Fruit fly (Drosophila melanogaster) whole organism, wandering third instar larva: ENCODE measurements around the gene heca.

Source experiments
- Abd-B ChIP-seq: fragments of >200 bp; optimal IDR thresholded peaks from 2 replicates; lab custom pipeline; 2017; ENCODE audit warnings: missing biosample characterization, missing genetic modification characterization
- Dfd ChIP-seq: fragments of >200 bp; optimal IDR thresholded peaks from 2 replicates; lab custom pipeline; 2017; ENCODE audit warnings: missing biosample characterization, missing genetic modification characterization
- Hr78 ChIP-seq: fragments of >200 bp; optimal IDR thresholded peaks from 2 replicates; lab custom pipeline; 2017; ENCODE audit warnings: missing biosample characterization, missing genetic modification characterization
- Jra ChIP-seq: sonication (Bioruptor generic); optimal IDR thresholded peaks from 2 replicates; lab custom pipeline; 2016; ENCODE audit warnings: missing biosample characterization, missing genetic modification characterization
- N ChIP-seq: fragments of >200 bp; optimal IDR thresholded peaks from 2 replicates; lab custom pipeline; 2018; ENCODE audit warnings: missing biosample characterization, missing external identifiers, missing genetic modification characterization
- OdsH ChIP-seq: fragments of 200-800 bp; sonication (Bioruptor generic); optimal IDR thresholded peaks from 2 replicates; lab custom pipeline; 2016; ENCODE audit warnings: missing biosample characterization, mild to moderate bottlenecking, missing genetic modification characterization
- br ChIP-seq: fragments of 200-800 bp; sonication (Bioruptor generic); optimal IDR thresholded peaks from 2 replicates; lab custom pipeline; 2016; ENCODE audit warnings: missing biosample characterization, missing genetic modification characterization
- ey ChIP-seq: fragments of 200-800 bp; sonication (Bioruptor generic); optimal IDR thresholded peaks from 2 replicates; lab custom pipeline; 2016; ENCODE audit warnings: missing biosample characterization, missing genetic modification characterization
- fru ChIP-seq: fragments of 200-800 bp; sonication (Bioruptor generic); optimal IDR thresholded peaks from 3 replicates; lab custom pipeline; 2016; ENCODE audit warnings: missing biosample characterization, mild to moderate bottlenecking, missing genetic modification characterization
- pan ChIP-seq: fragments of >200 bp; optimal IDR thresholded peaks from 2 replicates; lab custom pipeline; 2017
- psq ChIP-seq: fragments of 200-800 bp; sonication (Bioruptor generic); optimal IDR thresholded peaks from 3 replicates; lab custom pipeline; 2017; ENCODE audit warnings: missing biosample characterization, mild to moderate bottlenecking, missing genetic modification characterization, moderate library complexity
- usp ChIP-seq: fragments of >200 bp; optimal IDR thresholded peaks from 2 replicates; lab custom pipeline; 2017; ENCODE audit warnings: missing biosample characterization, missing genetic modification characterization

- TF ChIP-seq psq (GFP tag; lab: Kevin White, UChicago) (no peak), Abd-B (GFP tag; lab: Kevin White, UChicago) (no peak), N (GFP tag; lab: Kevin White, UChicago) (no peak), usp (GFP tag; lab: Kevin White, UChicago) (no peak), Jra (GFP tag; lab: Kevin White, UChicago) (no peak), br (GFP tag; lab: Kevin White, UChicago) (no peak), Dfd (no peak), ey (GFP tag; lab: Kevin White, UChicago) (no peak), pan (lab: Kevin White, UChicago) (no peak), OdsH (GFP tag; lab: Kevin White, UChicago) (no peak), fru (GFP tag; lab: Kevin White, UChicago) (no peak), Hr78 (GFP tag; lab: Kevin White, UChicago) (no peak)
Observed at dm6 chr3R:30283037-30283590, 5.4 kb downstream of the heca start.
